Worm (Caenorhabditis elegans) whole organism, L1 larva: ENCODE data around the gene F13A2.1.

ENCODE experiments used
- C16A3.4 ChIP-seq: fragments of 150-350 bp; optimal IDR thresholded peaks from 2 replicates; lab custom pipeline; 2014; ENCODE audit warnings: missing biosample characterization, missing genetic modification characterization
- nhr-12 ChIP-seq: sonication (generic microtip); optimal IDR thresholded peaks from 2 replicates; lab custom pipeline; 2017; ENCODE audit warnings: missing biosample characterization, missing genetic modification characterization
- skn-1 ChIP-seq: fragments of 150-350 bp; optimal IDR thresholded peaks from 2 replicates; lab custom pipeline; 2014; ENCODE audit warnings: missing biosample characterization, missing genetic modification characterization
- swsn-7 ChIP-seq: sonication (generic microtip); optimal IDR thresholded peaks from 2 replicates; lab custom pipeline; 2016; ENCODE audit warnings: missing genetic modification characterization, missing compliant biosample characterization

DNA sequence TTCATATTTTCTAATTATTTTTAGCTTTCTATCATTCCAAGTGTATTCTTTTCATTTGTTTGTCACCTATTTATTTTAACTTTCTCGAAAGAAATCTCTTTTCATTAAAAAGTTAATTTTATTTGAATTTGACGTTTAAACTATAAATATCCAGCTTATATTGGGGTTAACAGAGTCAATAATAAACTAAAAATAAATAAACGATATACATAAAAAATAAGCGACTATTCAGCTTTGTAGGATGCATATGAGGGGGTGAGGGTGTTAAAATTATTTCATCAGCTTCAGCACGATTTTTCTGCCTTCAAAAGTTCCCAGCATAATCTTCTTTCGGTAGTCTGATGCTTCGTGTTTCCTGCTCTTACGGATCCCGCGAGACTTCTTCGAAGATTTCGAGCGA is 8.5 kb downstream of the F13A2.1 start:
- TF ChIP-seq swsn-7 (tag; lab: Kevin White, UChicago) (no peak), skn-1 (tag; lab: Kevin White, UChicago) (no peak), nhr-12 (tag; lab: Kevin White, UChicago) (no peak), C16A3.4 (tag; lab: Kevin White, UChicago) (no peak)
